Worm (Caenorhabditis elegans) whole organism, L1 larva: ENCODE data around the gene C27B7.5.
A peak's percentile ranks its signal among the peaks of the same experiment; 100 is the strongest.

Experiments used
- C04F5.9 ChIP-seq: sonication (generic microtip); optimal IDR thresholded peaks from 2 replicates; lab custom pipeline; 2016; ENCODE audit warnings: missing genetic modification characterization, missing compliant biosample characterization
- C16A3.4 ChIP-seq: fragments of 150-350 bp; optimal IDR thresholded peaks from 2 replicates; lab custom pipeline; 2014; ENCODE audit warnings: missing biosample characterization, missing genetic modification characterization
- C34B4.2 ChIP-seq: sonication (generic microtip); optimal IDR thresholded peaks from 2 replicates; lab custom pipeline; 2017; ENCODE audit warnings: mild to moderate bottlenecking, missing genetic modification characterization, missing compliant biosample characterization
- F16B12.6 ChIP-seq: fragments of 150-350 bp; optimal IDR thresholded peaks from 2 replicates; lab custom pipeline; 2014; ENCODE audit warnings: missing biosample characterization, missing genetic modification characterization
- Y116A8C.19 ChIP-seq: sonication (generic microtip); optimal IDR thresholded peaks from 2 replicates; lab custom pipeline; 2016; ENCODE audit warnings: missing compliant biosample characterization, missing genetic modification characterization, borderline replicate concordance
- aha-1 ChIP-seq: fragments of 150-350 bp; optimal IDR thresholded peaks from 2 replicates; lab custom pipeline; 2014; ENCODE audit warnings: missing biosample characterization, missing genetic modification characterization
- alr-1 ChIP-seq: fragments of 200-800 bp; sonication (Bioruptor generic); optimal IDR thresholded peaks from 2 replicates; lab custom pipeline; 2018; ENCODE audit warnings: borderline replicate concordance, mild to moderate bottlenecking, missing genetic modification characterization, missing compliant biosample characterization
- ama-1 ChIP-seq: fragments of 150-350 bp; optimal IDR thresholded peaks from 2 replicates; lab custom pipeline; 2014
- blmp-1 ChIP-seq: fragments of 150-350 bp; optimal IDR thresholded peaks from 2 replicates; lab custom pipeline; 2014; ENCODE audit warnings: missing biosample characterization, missing genetic modification characterization
- ceh-63 ChIP-seq: fragments of 200-800 bp; sonication (Bioruptor generic); optimal IDR thresholded peaks from 2 replicates; lab custom pipeline; 2018; ENCODE audit warnings: mild to moderate bottlenecking, missing genetic modification characterization, missing compliant biosample characterization
- ceh-8 ChIP-seq: fragments of 200-800 bp; sonication (Bioruptor generic); optimal IDR thresholded peaks from 2 replicates; lab custom pipeline; 2018; ENCODE audit warnings: mild to moderate bottlenecking, missing genetic modification characterization, moderate library complexity, missing compliant biosample characterization
- ceh-88 ChIP-seq: fragments of 200-800 bp; sonication (Bioruptor generic); IDR thresholded peaks from 2 replicates; pipeline ENCODE4 v1.3.6; 2022; ENCODE audit warnings: missing genetic modification characterization, missing compliant biosample characterization
- dsc-1 ChIP-seq: sonication (generic microtip); optimal IDR thresholded peaks from 2 replicates; lab custom pipeline; 2016; ENCODE audit warnings: mild to moderate bottlenecking, missing genetic modification characterization, missing compliant biosample characterization
- efl-3 ChIP-seq: fragments of 200-800 bp; sonication (Bioruptor generic); optimal IDR thresholded peaks from 2 replicates; lab custom pipeline; 2018; ENCODE audit warnings: mild to moderate bottlenecking, missing genetic modification characterization, missing compliant biosample characterization
- egl-13 ChIP-seq: sonication (generic microtip); optimal IDR thresholded peaks from 2 replicates; lab custom pipeline; 2016; ENCODE audit warnings: missing genotype, missing genetic modification reagents, missing genetic modification characterization, missing compliant biosample characterization
- egl-27 ChIP-seq, 2 experiments: fragments of 150-350 bp in 1 of 2; sonication (generic microtip); optimal IDR thresholded peaks; 3 replicates each; lab custom pipeline; 2017 to 2018; ENCODE audit warnings: missing biosample characterization in 2 of 2, missing genetic modification characterization in 2 of 2, missing genetic modification reagents in 2 of 2
- elt-2 ChIP-seq: sonication (generic microtip); optimal IDR thresholded peaks from 2 replicates; lab custom pipeline; 2016; ENCODE audit warnings: missing genetic modification characterization, mild to moderate bottlenecking, inconsistent platforms, missing compliant biosample characterization, missing genetic modification reagents
- elt-3 ChIP-seq, 6 experiments: fragments of 150-350 bp in 1 of 6; sonication (generic microtip); optimal IDR thresholded peaks; 2 replicates each; lab custom pipeline; 2017 to 2018; ENCODE audit warnings: missing biosample characterization in 6 of 6, missing genetic modification characterization in 6 of 6, inconsistent platforms in 1 of 6
- fkh-10 ChIP-seq: sonication (generic microtip); optimal IDR thresholded peaks from 2 replicates; lab custom pipeline; 2017; ENCODE audit warnings: missing biosample characterization, missing genetic modification reagents, missing genetic modification characterization
- fkh-8 ChIP-seq: sonication (generic microtip); optimal IDR thresholded peaks from 2 replicates; lab custom pipeline; 2016; ENCODE audit warnings: mild to moderate bottlenecking, missing genetic modification characterization, missing compliant biosample characterization
- fos-1 ChIP-seq: fragments of 150-350 bp; optimal IDR thresholded peaks from 2 replicates; lab custom pipeline; 2014; ENCODE audit warnings: missing biosample characterization, missing genetic modification characterization
- grh-1 ChIP-seq: fragments of 200-800 bp; sonication (Bioruptor generic); IDR thresholded peaks from 2 replicates; pipeline ENCODE4 v1.3.6; 2022; ENCODE audit warnings: missing genetic modification reagents, missing genetic modification characterization, missing compliant biosample characterization
- hlh-4 ChIP-seq: sonication (generic microtip); optimal IDR thresholded peaks from 2 replicates; lab custom pipeline; 2016; ENCODE audit warnings: mild to moderate bottlenecking, missing genetic modification characterization, missing compliant biosample characterization
- hpl-2 ChIP-seq: fragments of 150-350 bp; optimal IDR thresholded peaks from 2 replicates; lab custom pipeline; 2014; ENCODE audit warnings: missing biosample characterization, missing genetic modification reagents, missing genetic modification characterization
- irx-1 ChIP-seq: sonication (generic microtip); optimal IDR thresholded peaks from 2 replicates; lab custom pipeline; 2016; ENCODE audit warnings: missing genetic modification characterization, missing compliant biosample characterization
- isw-1 ChIP-seq: fragments of 200-800 bp; sonication (Bioruptor generic); IDR thresholded peaks from 2 replicates; pipeline ENCODE4 v1.3.6; 2022; ENCODE audit warnings: missing genetic modification characterization, missing compliant biosample characterization
- jun-1 ChIP-seq: fragments of 150-350 bp; optimal IDR thresholded peaks from 2 replicates; lab custom pipeline; 2014; ENCODE audit warnings: missing biosample characterization, missing genetic modification reagents, missing genetic modification characterization
- lin-13 ChIP-seq: fragments of 150-350 bp; optimal IDR thresholded peaks from 2 replicates; lab custom pipeline; 2014; ENCODE audit warnings: missing biosample characterization, missing genetic modification reagents, missing genetic modification characterization
- lin-14 ChIP-seq: fragments of 200-800 bp; sonication (Bioruptor generic); optimal IDR thresholded peaks from 2 replicates; lab custom pipeline; 2018; ENCODE audit warnings: mild to moderate bottlenecking, missing genetic modification characterization, moderate library complexity, missing compliant biosample characterization
- lin-15B ChIP-seq: fragments of 150-350 bp; sonication (generic microtip); optimal IDR thresholded peaks from 3 replicates; lab custom pipeline; 2014; ENCODE audit warnings: missing biosample characterization, missing genetic modification characterization
- lin-35 ChIP-seq, 2 experiments: fragments of 150-350 bp; optimal IDR thresholded peaks; 2 replicates each; lab custom pipeline; 2014; ENCODE audit warnings: missing biosample characterization in 2 of 2, missing genetic modification characterization in 2 of 2, missing genetic modification reagents in 2 of 2
- lin-39 ChIP-seq: fragments of 150-350 bp; optimal IDR thresholded peaks from 2 replicates; lab custom pipeline; 2014; ENCODE audit warnings: missing biosample characterization, missing genetic modification reagents, missing genetic modification characterization
- lsy-2 ChIP-seq, 2 experiments: fragments of 150-350 bp; optimal IDR thresholded peaks; 2 replicates each; lab custom pipeline; 2014; ENCODE audit warnings: missing biosample characterization in 2 of 2, missing genetic modification characterization in 2 of 2
- mab-9 ChIP-seq: fragments of 200-800 bp; sonication (Bioruptor generic); IDR thresholded peaks from 2 replicates; pipeline ENCODE4 v1.3.6; 2022; ENCODE audit warnings: missing genetic modification reagents, missing genetic modification characterization, missing compliant biosample characterization
- mep-1 ChIP-seq: fragments of 150-350 bp; optimal IDR thresholded peaks from 2 replicates; lab custom pipeline; 2014; ENCODE audit warnings: missing biosample characterization, missing genetic modification characterization
- nhr-11 ChIP-seq: fragments of 150-350 bp; optimal IDR thresholded peaks from 2 replicates; lab custom pipeline; 2014; ENCODE audit warnings: missing biosample characterization, missing genetic modification characterization
- nhr-12 ChIP-seq: sonication (generic microtip); optimal IDR thresholded peaks from 2 replicates; lab custom pipeline; 2017; ENCODE audit warnings: missing biosample characterization, missing genetic modification characterization
- nhr-19 ChIP-seq: fragments of 200-800 bp; sonication (Bioruptor generic); conservative IDR thresholded peaks from 2 replicates; pipeline ENCODE4 v1.3.6; 2022; ENCODE audit warnings: missing genetic modification characterization, missing compliant biosample characterization
- nhr-20 ChIP-seq: sonication (generic microtip); optimal IDR thresholded peaks from 2 replicates; lab custom pipeline; 2016; ENCODE audit warnings: mild to moderate bottlenecking, missing genetic modification characterization, missing compliant biosample characterization
- nhr-71 ChIP-seq: sonication (generic microtip); optimal IDR thresholded peaks from 2 replicates; lab custom pipeline; 2016; ENCODE audit warnings: mild to moderate bottlenecking, missing genetic modification characterization, moderate library complexity, missing compliant biosample characterization
- nhr-77 ChIP-seq: fragments of 150-350 bp; optimal IDR thresholded peaks from 2 replicates; lab custom pipeline; 2014; ENCODE audit warnings: missing biosample characterization, missing genetic modification characterization
- nhr-84 ChIP-seq: sonication (generic microtip); optimal IDR thresholded peaks from 2 replicates; lab custom pipeline; 2017; ENCODE audit warnings: missing biosample characterization, missing genetic modification characterization
- nhr-85 ChIP-seq: sonication (generic microtip); peaks from one replicate; lab custom pipeline; 2016; ENCODE audit warnings: missing genetic modification characterization, inconsistent platforms, missing compliant biosample characterization
- pag-3 ChIP-seq: sonication (generic microtip); optimal IDR thresholded peaks from 2 replicates; lab custom pipeline; 2017; ENCODE audit warnings: missing genetic modification characterization, mild to moderate bottlenecking, missing compliant biosample characterization, antibody characterized with exemption, borderline replicate concordance; ENCODE audit not compliant: insufficient read depth
- snpc-4 ChIP-seq: fragments of 150-350 bp; optimal IDR thresholded peaks from 2 replicates; lab custom pipeline; 2014; ENCODE audit warnings: missing biosample characterization, missing genetic modification characterization
- sup-37 ChIP-seq: fragments of 200-800 bp; sonication (Bioruptor generic); optimal IDR thresholded peaks from 2 replicates; lab custom pipeline; 2018; ENCODE audit warnings: mild to moderate bottlenecking, missing genetic modification characterization, missing compliant biosample characterization
- swsn-7 ChIP-seq: sonication (generic microtip); optimal IDR thresholded peaks from 2 replicates; lab custom pipeline; 2016; ENCODE audit warnings: missing genetic modification characterization, missing compliant biosample characterization
- tlp-1 ChIP-seq: fragments of 150-350 bp; optimal IDR thresholded peaks from 2 replicates; lab custom pipeline; 2014; ENCODE audit warnings: missing biosample characterization, missing genetic modification characterization
- unc-130 ChIP-seq: fragments of 150-350 bp; optimal IDR thresholded peaks from 2 replicates; lab custom pipeline; 2017; ENCODE audit warnings: missing biosample characterization, missing genetic modification characterization, inconsistent platforms
- unc-86 ChIP-seq: sonication (generic microtip); optimal IDR thresholded peaks from 2 replicates; lab custom pipeline; 2016; ENCODE audit warnings: missing genetic modification characterization, missing compliant biosample characterization
- xbp-1 ChIP-seq: sonication (generic microtip); optimal IDR thresholded peaks from 2 replicates; lab custom pipeline; 2016; ENCODE audit warnings: missing genetic modification characterization, missing compliant biosample characterization
- zip-4 ChIP-seq: fragments of 200-800 bp; sonication (Bioruptor generic); optimal IDR thresholded peaks from 2 replicates; lab custom pipeline; 2018; ENCODE audit warnings: mild to moderate bottlenecking, missing genetic modification characterization, moderate library complexity, missing compliant biosample characterization
- ztf-11 ChIP-seq, 2 experiments: sonication (generic microtip); optimal IDR thresholded peaks; 2 replicates each; lab custom pipeline; 2016 to 2017; ENCODE audit warnings: missing genetic modification characterization in 2 of 2, missing biosample characterization in 1 of 2, missing compliant biosample characterization in 1 of 2

The C27B7.5 gene

ce11 chrIV:8891131-8891530 is 10.3 kb upstream of the C27B7.5 start, which contains the start of gene spr-2 (continued):
- peak; percentile 75 for TF ChIP-seq lin-39 (tag; lab: Kevin White, UChicago)
- peak; percentile 65 for TF ChIP-seq lin-15B (tag; lab: Kevin White, UChicago)
- peak; percentile 84 to 87 for TF ChIP-seq lsy-2 (tag; optimal IDR thresholded peaks at IDR 0.05; lab: Kevin White, UChicago)
- TF ChIP-seq lin-35 (GFP tag; optimal IDR thresholded peaks at IDR 0.05; lab: Kevin White, UChicago): peak; percentile 86 to 91
- TF ChIP-seq ama-1 (lab: Kevin White, UChicago): no peak
- TF ChIP-seq nhr-12 (tag; lab: Kevin White, UChicago): no peak
- no peak for TF ChIP-seq hpl-2
- no peak for TF ChIP-seq nhr-84
- no peak for TF ChIP-seq ceh-63 (GFP tag; lab: Kevin White, UChicago)
- TF ChIP-seq nhr-71: peak; percentile 89
- no peak for TF ChIP-seq hlh-4
- TF ChIP-seq jun-1 (tag; lab: Kevin White, UChicago): peak; percentile 39
- peak; percentile 81 for TF ChIP-seq nhr-20 (tag; lab: Kevin White, UChicago)
- TF ChIP-seq elt-2 (tag; lab: Kevin White, UChicago): peak; percentile 8
- no peak for TF ChIP-seq zip-4 (GFP tag; lab: Kevin White, UChicago)
- no peak for TF ChIP-seq egl-27 (tag; optimal IDR thresholded peaks at IDR 0.05; lab: Kevin White, UChicago)
- TF ChIP-seq unc-86 (tag; lab: Kevin White, UChicago): peak; percentile 59
- TF ChIP-seq fkh-8 (tag; lab: Kevin White, UChicago): peak; percentile 50
- no peak for TF ChIP-seq aha-1 (tag; lab: Kevin White, UChicago)
- no peak for TF ChIP-seq Y116A8C.19 (tag; lab: Kevin White, UChicago)
- peak; percentile 39 for TF ChIP-seq egl-13 (tag; lab: Kevin White, UChicago)
- TF ChIP-seq F16B12.6 (tag; lab: Kevin White, UChicago): peak; percentile 52
- TF ChIP-seq ceh-88 (GFP tag; lab: Robert Waterston, UW): no peak
- TF ChIP-seq elt-3 (tag; optimal IDR thresholded peaks at IDR 0.05; lab: Kevin White, UChicago): peak in 2 of 6 experiments; percentile 12 to 34
- TF ChIP-seq C34B4.2: no peak
- TF ChIP-seq unc-130 (tag; lab: Kevin White, UChicago): peak; percentile 37
- TF ChIP-seq nhr-11 (tag; lab: Kevin White, UChicago): peak; percentile 67
- TF ChIP-seq grh-1 (GFP tag; lab: Robert Waterston, UW): 0 out of 2 replicates have a peak, but pooled peaks have one; percentile 18
- peak; percentile 66 for TF ChIP-seq snpc-4 (tag; lab: Kevin White, UChicago)
- peak; percentile 19 for TF ChIP-seq nhr-77 (tag; lab: Kevin White, UChicago)
- TF ChIP-seq ceh-8 (GFP tag; lab: Kevin White, UChicago): peak; percentile 68
- TF ChIP-seq irx-1 (tag; lab: Kevin White, UChicago): peak; percentile 59
- peak; percentile 76 for TF ChIP-seq nhr-85 (tag; lab: Kevin White, UChicago)
- TF ChIP-seq pag-3 (tag; lab: Kevin White, UChicago): no peak
- peak; percentile 42 for TF ChIP-seq lin-13 (GFP tag; lab: Kevin White, UChicago)
- peak; percentile 30 for TF ChIP-seq fkh-10 (GFP tag; lab: Kevin White, UChicago)
- no peak for TF ChIP-seq tlp-1
- no peak for TF ChIP-seq sup-37
- peak; percentile 14 for TF ChIP-seq C04F5.9 (tag; lab: Kevin White, UChicago)
- TF ChIP-seq blmp-1: peak; percentile 64
- peak; percentile 76 for TF ChIP-seq C16A3.4 (tag; lab: Kevin White, UChicago)
- peak; percentile 81 for TF ChIP-seq swsn-7 (tag; lab: Kevin White, UChicago)
- peak; percentile 75 for TF ChIP-seq nhr-19 (GFP tag; lab: Robert Waterston, UW)
- TF ChIP-seq lin-14 (GFP tag; lab: Kevin White, UChicago): peak; percentile 81
- peak; percentile 55 for TF ChIP-seq fos-1 (tag; lab: Kevin White, UChicago)
- TF ChIP-seq alr-1 (tag; lab: Kevin White, UChicago): no peak
- peak; percentile 92 for TF ChIP-seq mep-1 (tag; lab: Kevin White, UChicago)
- no peak for TF ChIP-seq efl-3 (GFP tag; lab: Kevin White, UChicago)
- peak; percentile 75 for TF ChIP-seq dsc-1 (tag; lab: Kevin White, UChicago)
- no peak for TF ChIP-seq mab-9 (GFP tag; lab: Robert Waterston, UW)
- peak; percentile 80 for TF ChIP-seq xbp-1
- TF ChIP-seq isw-1 (GFP tag; lab: Robert Waterston, UW): peak; percentile 42; the same call in 1 of the 2 replicates
- peak in 1 of 2 experiments; percentile 3 for TF ChIP-seq ztf-11 (tag; optimal IDR thresholded peaks at IDR 0.05; lab: Kevin White, UChicago)
